Fruit fly (Drosophila melanogaster): ENCODE measurements around the gene CG12307.

The CG12307 gene

DNA sequence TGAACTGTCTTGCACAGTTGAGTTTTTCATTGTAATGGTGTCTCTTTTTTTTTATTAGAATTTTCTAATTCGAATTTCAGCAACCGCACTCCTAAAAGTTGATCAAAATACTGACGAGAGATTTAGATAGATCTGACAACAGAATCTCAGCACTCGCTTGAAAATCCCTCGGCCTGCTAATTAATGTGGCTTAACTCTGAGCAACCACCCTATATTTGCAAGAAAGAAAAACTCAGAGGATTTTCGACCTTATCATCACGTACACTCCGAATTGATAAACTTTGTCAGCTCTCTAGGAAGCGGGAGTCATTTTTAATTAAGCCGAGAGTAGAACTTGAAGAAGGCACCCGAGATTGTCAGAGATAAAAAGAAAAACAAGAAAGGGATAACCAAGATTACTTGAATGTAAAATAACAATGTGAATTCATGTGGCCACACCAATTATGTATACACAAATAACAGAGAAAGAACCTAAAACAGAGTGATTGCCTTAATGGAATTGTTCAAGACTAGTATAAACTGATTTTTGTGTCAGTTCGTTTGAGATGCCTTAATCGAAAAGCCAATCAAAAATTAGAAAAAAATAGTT is at the start of gene CG12307, which contains the start of gene CG4983:
TSS of gene CG12307 (minus strand) at position 101 of the 589 bp plus-strand sequence.
TSS of gene CG4983 (plus strand) at position 539 of the 589 bp plus-strand sequence.
- TF ChIP-seq CG10959 (GFP tag; IDR thresholded peaks at IDR 0.05) = no peak
- TF ChIP-seq ewg (GFP tag; optimal IDR thresholded peaks at IDR 0.05) = no peak
- TF ChIP-seq kni (GFP tag; optimal IDR thresholded peaks at IDR 0.05) = no peak
- no peak for TF ChIP-seq Ada2b (GFP tag; IDR thresholded peaks at IDR 0.05)
- TF ChIP-seq jigr1 (GFP tag; IDR thresholded peaks at IDR 0.05) = no peak
- TF ChIP-seq CG7745 (tag; optimal IDR thresholded peaks at IDR 0.05) = no peak
- TF ChIP-seq ttk (GFP tag; IDR thresholded peaks at IDR 0.05) = no peak
- no peak for TF ChIP-seq Sox102F (GFP tag; optimal IDR thresholded peaks at IDR 0.05)
- TF ChIP-seq zen (tag; optimal IDR thresholded peaks at IDR 0.05) = no peak

DNA sequence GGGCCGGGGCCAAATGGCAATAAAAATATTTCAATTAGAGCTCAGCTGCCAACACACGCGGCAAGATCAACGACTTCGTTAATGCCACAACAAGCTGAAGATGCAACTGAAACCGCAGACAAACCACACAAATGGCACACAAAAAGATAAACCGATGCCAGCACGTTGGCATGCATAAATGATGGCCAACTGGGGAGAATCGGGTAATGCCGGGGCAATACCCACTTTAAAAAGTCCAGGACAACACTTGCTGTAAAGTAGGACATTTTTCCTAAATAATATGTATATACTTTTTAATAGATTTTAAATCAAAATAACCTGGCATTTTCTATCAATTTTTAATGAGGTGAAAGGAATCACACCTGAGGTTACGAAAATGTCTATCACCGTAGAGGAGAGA is 42.7 kb upstream of the CG12307 start, which contains the start of gene CG4988:
TSS of gene CG4988 (plus strand) at position 301 of the 400 bp plus-strand sequence.
- TF ChIP-seq Drgx (GFP tag; IDR thresholded peaks at IDR 0.05) (no peak), CG7357 (GFP tag; IDR thresholded peaks at IDR 0.05) (no peak), NC2α (GFP tag; optimal IDR thresholded peaks at IDR 0.05) (no peak), CG12942 (GFP tag; optimal IDR thresholded peaks at IDR 0.05) (no peak), wdn (GFP tag; IDR thresholded peaks at IDR 0.05) (no peak), CG18476 (GFP tag; optimal IDR thresholded peaks at IDR 0.05) (no peak), Hmr (GFP tag; optimal IDR thresholded peaks at IDR 0.05) (no peak), bowl (GFP tag; IDR thresholded peaks at IDR 0.05) (no peak)

DNA sequence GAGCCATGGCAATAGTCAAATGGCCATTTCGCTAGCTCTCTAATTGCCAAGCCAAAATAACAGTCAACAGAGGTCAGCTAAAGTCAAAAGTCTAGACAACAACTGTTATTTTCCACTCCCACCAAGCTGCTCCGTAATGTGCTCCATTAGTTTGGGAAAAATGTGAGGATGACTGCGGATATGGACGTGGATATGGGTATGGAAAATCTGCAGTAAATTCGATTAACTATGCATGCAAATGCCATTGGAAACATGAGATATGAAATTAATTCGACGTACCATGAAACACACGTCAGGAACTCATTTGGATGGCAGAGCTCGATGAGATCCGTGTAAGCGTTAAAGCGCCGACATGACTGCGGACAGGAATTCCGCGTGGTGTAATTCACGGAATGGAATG is 11.1 kb upstream of the CG12307 start, which contains the start of gene CG44477:
TSS of gene CG44477 (plus strand) at position 301 of the 400 bp plus-strand sequence.
- no peak for TF ChIP-seq CG8089 (GFP tag; optimal IDR thresholded peaks at IDR 0.05)
- TF ChIP-seq CG11398 (GFP tag; optimal IDR thresholded peaks at IDR 0.05) = no peak
- no peak for TF ChIP-seq tio (GFP tag; optimal IDR thresholded peaks at IDR 0.05)
- no peak for TF ChIP-seq slou (GFP tag; optimal IDR thresholded peaks at IDR 0.05)
- TF ChIP-seq NC2β (GFP tag; optimal IDR thresholded peaks at IDR 0.05) = no peak
- TF ChIP-seq CG3838 (GFP tag; optimal IDR thresholded peaks at IDR 0.05) = no peak
- TF ChIP-seq ara (GFP tag; IDR thresholded peaks at IDR 0.05) = no peak
- no peak for TF ChIP-seq CG9437 (GFP tag; optimal IDR thresholded peaks at IDR 0.05)
- no peak for TF ChIP-seq Asciz (GFP tag; optimal IDR thresholded peaks at IDR 0.05)
- TF ChIP-seq CG9876 (GFP tag; optimal IDR thresholded peaks at IDR 0.05) = no peak
- TF ChIP-seq abd-A (tag; optimal IDR thresholded peaks at IDR 0.05) = no peak
- no peak for TF ChIP-seq Dp (GFP tag; optimal IDR thresholded peaks at IDR 0.05)

DNA sequence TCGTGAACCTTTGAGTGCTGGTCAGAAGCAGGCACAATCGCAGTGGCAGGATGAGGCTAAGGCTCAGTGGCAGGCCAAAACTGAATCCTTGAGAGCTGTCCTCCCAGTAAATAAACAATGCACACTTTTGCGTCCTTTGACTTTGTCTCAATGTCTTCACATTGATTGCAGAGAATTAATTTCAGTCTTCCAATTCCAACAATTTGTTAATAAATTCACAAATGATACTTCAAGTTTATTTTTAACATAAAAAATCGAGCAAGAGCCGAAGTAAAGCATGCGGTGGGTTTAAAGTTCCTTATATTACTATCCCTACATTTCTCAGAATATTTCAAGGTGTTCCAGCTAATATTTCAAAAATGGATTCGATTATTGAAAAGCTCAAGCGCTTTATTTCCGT is 5.3 kb upstream of the CG12307 start, which contains the start of gene CG43167:
TSS of gene CG43167 (plus strand) at position 301 of the 400 bp plus-strand sequence.
- TF ChIP-seq CG10959 (GFP tag; IDR thresholded peaks at IDR 0.05) = no peak

DNA sequence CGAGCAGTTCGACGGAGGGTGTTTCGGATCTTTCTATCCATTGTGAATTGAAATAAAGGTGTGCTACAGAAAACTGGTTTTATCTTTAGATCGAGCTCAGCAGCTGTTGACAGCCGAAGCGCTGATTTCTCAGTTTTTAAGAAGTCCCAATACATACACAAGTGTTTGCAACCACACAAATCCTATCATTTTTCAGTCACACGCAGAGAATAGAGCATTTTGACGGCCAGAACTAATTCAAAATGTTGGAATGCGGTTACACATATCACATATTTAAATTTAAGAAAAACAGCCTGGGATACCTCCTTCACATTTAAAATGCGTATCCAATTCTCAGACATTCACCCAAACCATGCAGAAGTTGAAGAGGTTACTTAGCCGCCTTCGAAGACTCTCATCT is 3.1 kb downstream of the CG12307 start, which contains the start of gene CG6614:
TSS of gene CG6614 (minus strand) at position 101 of the 400 bp plus-strand sequence.
- no peak for TF ChIP-seq CG34224 (GFP tag; IDR thresholded peaks at IDR 0.05; ENCODE audit: partially characterized antibody)
- TF ChIP-seq bbx (GFP tag; IDR thresholded peaks at IDR 0.05; ENCODE audit: partially characterized antibody) = no peak
- TF ChIP-seq CG18476 (GFP tag; optimal IDR thresholded peaks at IDR 0.05) = no peak
- no peak for TF ChIP-seq CG2199 (GFP tag; IDR thresholded peaks at IDR 0.05)
- TF ChIP-seq sr (GFP tag; IDR thresholded peaks at IDR 0.05) = no peak

Data from whole organism, embryonic.